Worm (Caenorhabditis elegans): ENCODE data around the gene srd-18.

DNA sequence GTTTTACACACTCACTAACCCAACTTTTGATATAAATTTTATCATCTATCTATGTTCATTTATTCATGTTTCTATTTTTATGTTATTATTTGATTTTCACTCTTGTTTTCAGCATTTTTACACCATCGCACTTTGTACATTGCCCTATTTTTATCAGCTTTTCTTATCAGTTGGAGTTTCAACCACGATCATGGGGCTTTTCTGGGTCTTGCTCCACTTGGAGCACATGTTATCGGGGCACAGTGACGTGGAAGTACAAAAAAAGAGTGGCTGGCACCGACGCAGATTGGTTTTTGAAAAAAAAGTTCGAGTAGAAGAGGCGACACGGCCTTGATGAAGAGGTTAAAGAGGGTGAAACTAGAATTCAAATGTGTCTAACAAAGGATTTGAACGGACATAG, 49.5 kb downstream of the srd-18 start:
- TF ChIP-seq unc-39 (tag; optimal IDR thresholded peaks at IDR 0.05) (no peak), ZK546.5 (tag; optimal IDR thresholded peaks at IDR 0.05) (no peak), unc-62 (GFP tag; optimal IDR thresholded peaks at IDR 0.05) (no peak), daf-12 (tag; optimal IDR thresholded peaks at IDR 0.05) (no peak), nhr-12 (tag; optimal IDR thresholded peaks at IDR 0.05) (no peak), jun-1 (tag; optimal IDR thresholded peaks at IDR 0.05) (peak; percentile 39), lin-39 (tag; optimal IDR thresholded peaks at IDR 0.05) (no peak), nhr-11 (tag; optimal IDR thresholded peaks at IDR 0.05) (no peak), snpc-4 (tag; optimal IDR thresholded peaks at IDR 0.05) (no peak), pha-4 (tag; optimal IDR thresholded peaks at IDR 0.05) (peak; percentile 57)

Measured in whole organism, L3 larva.